Fruit fly (Drosophila melanogaster): ENCODE data around the gene gzl.
A peak's percentile ranks its signal among the peaks of the same experiment; 100 is the strongest.

The gzl gene

DNA sequence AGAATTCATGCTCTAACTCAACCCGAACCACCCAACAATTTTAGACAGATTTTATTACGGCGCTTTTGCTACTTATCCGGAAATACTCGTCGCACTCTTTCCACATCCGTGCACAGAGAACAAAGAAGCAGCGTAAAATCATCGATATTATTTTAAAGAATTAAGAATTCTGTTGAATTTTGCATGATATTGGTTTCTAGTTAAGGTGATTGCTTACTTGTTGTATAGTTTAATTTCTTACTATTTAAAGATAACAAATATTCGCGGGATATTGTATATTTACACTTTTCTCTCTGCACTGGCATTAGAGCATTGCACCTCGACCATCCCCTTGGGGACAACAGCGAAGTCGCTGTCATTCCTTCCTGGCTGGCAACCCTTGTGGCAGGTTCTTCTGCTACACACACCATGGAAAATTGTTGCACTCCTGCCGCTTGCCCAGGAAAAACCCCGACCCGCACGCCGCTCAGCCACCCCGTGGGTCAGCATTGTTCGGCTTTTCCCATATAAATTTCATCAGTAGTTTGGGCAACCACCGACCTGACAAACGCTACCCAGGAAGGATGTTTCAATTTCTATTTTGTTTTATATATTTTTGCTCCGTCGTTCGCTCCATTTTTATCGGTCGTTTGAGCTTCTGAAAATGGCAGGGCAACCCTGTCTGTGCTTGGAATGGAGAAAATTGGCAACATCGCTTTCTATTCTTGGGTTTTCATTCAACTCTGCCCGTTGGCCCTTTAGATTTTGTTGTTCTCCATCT is 45.1 kb downstream of the gzl start (continued):
- TF ChIP-seq Eip74EF (GFP tag; optimal IDR thresholded peaks at IDR 0.05) (peak in 1 of 2 experiments; percentile 64), CG15601 (tag; optimal IDR thresholded peaks at IDR 0.05) (peak; percentile 54), fd3F (GFP tag; optimal IDR thresholded peaks at IDR 0.05) (peak; percentile 9), CG9797 (GFP tag; optimal IDR thresholded peaks at IDR 0.05) (no peak), zen2 (GFP tag; IDR thresholded peaks at IDR 0.05; ENCODE audit: partially characterized antibody) (no peak), CG12104 (GFP tag; optimal IDR thresholded peaks at IDR 0.05) (peak; percentile 53), CG32767 (GFP tag; IDR thresholded peaks at IDR 0.05) (peak; percentile 69), org-1 (GFP tag; optimal IDR thresholded peaks at IDR 0.05) (peak; percentile 50), NC2α (GFP tag; optimal IDR thresholded peaks at IDR 0.05) (no peak), gsb (GFP tag; IDR thresholded peaks at IDR 0.05) (no peak), CG10366 (GFP tag; IDR thresholded peaks at IDR 0.05) (peak; percentile 58; the same call in 1 of the 2 replicates), seq (GFP tag; IDR thresholded peaks at IDR 0.05) (peak; percentile 80), CG6272 (GFP tag; IDR thresholded peaks at IDR 0.05) (peak; percentile 43; the same call in 1 of the 2 replicates), NK7.1 (GFP tag; optimal IDR thresholded peaks at IDR 0.05) (peak; percentile 7), CG4707 (GFP tag; optimal IDR thresholded peaks at IDR 0.05) (peak; percentile 40), CG10274 (GFP tag; optimal IDR thresholded peaks at IDR 0.05) (no peak), dimm (GFP tag; IDR thresholded peaks at IDR 0.05) (no peak), CG31365 (tag; optimal IDR thresholded peaks at IDR 0.05) (no peak), en (GFP tag; optimal IDR thresholded peaks at IDR 0.05) (no peak), peb (GFP tag; IDR thresholded peaks at IDR 0.05) (peak; percentile 61), abd-A (tag; optimal IDR thresholded peaks at IDR 0.05) (peak; percentile 89), CG2875 (GFP tag; optimal IDR thresholded peaks at IDR 0.05) (peak; percentile 59), CG2712 (tag; optimal IDR thresholded peaks at IDR 0.05) (peak; percentile 79), CG11696 (GFP tag; IDR thresholded peaks at IDR 0.05) (no peak), chn (GFP tag; optimal IDR thresholded peaks at IDR 0.05) (peak; percentile 55), CG15011 (GFP tag; optimal IDR thresholded peaks at IDR 0.05) (peak; percentile 29), ssp (GFP tag; IDR thresholded peaks at IDR 0.05) (peak; percentile 43; the same call in 1 of the 2 replicates), gem (tag; optimal IDR thresholded peaks at IDR 0.05) (peak; percentile 82), Max (GFP tag; optimal IDR thresholded peaks at IDR 0.05) (peak; percentile 61), Trl (optimal IDR thresholded peaks at IDR 0.05) (no peak), Trl (GFP tag; optimal IDR thresholded peaks at IDR 0.05) (peak; percentile 40), CG6813 (GFP tag; optimal IDR thresholded peaks at IDR 0.05) (peak; percentile 58), Bdp1 (GFP tag; optimal IDR thresholded peaks at IDR 0.05) (peak; percentile 19), CG4328 (GFP tag; optimal IDR thresholded peaks at IDR 0.05) (no peak), Hr39 (optimal IDR thresholded peaks at IDR 0.05) (no peak), dati (GFP tag; IDR thresholded peaks at IDR 0.05) (no peak), D19B (GFP tag; optimal IDR thresholded peaks at IDR 0.05) (no peak), maf-S (GFP tag; optimal IDR thresholded peaks at IDR 0.05) (no peak), CG31441 (GFP tag; IDR thresholded peaks at IDR 0.05) (peak; percentile 72), CG17328 (GFP tag; IDR thresholded peaks at IDR 0.05) (peak; percentile 75), insv (GFP tag; optimal IDR thresholded peaks at IDR 0.05) (no peak), CG10147 (GFP tag; optimal IDR thresholded peaks at IDR 0.05) (peak; percentile 49), CG7928 (GFP tag; optimal IDR thresholded peaks at IDR 0.05) (no peak), CG30403 (GFP tag; optimal IDR thresholded peaks at IDR 0.05) (peak; percentile 61), CrebB (tag; optimal IDR thresholded peaks at IDR 0.05) (peak; percentile 41), CG1603 (tag; optimal IDR thresholded peaks at IDR 0.05) (peak; percentile 75), ken (GFP tag; IDR thresholded peaks at IDR 0.05) (no peak), CoRest (tag; optimal IDR thresholded peaks at IDR 0.05) (peak; percentile 50), CG1024 (GFP tag; IDR thresholded peaks at IDR 0.05) (no peak), ham (GFP tag; IDR thresholded peaks at IDR 0.05) (no peak)
